Worm (Caenorhabditis elegans) whole organism, L3 larva: ENCODE data around the gene nas-29.
"Not testable (repeated sequence)": the region's sequence is repeated elsewhere in the genome, so short reads cannot be mapped to it uniquely, and the experiment has no call there.

Experiments used
- R02D3.7 ChIP-seq: fragments of 150-350 bp; optimal IDR thresholded peaks from 2 replicates; lab custom pipeline; 2014; ENCODE audit warnings: missing biosample characterization, missing genetic modification characterization
- ZK546.5 ChIP-seq: sonication (generic microtip); optimal IDR thresholded peaks from 2 replicates; lab custom pipeline; 2017; ENCODE audit warnings: missing biosample characterization, missing genetic modification characterization
- aly-2 ChIP-seq: fragments of 150-350 bp; optimal IDR thresholded peaks from 2 replicates; lab custom pipeline; 2014; ENCODE audit warnings: missing biosample characterization, missing genetic modification characterization
- ama-1 ChIP-seq: fragments of 150-350 bp; optimal IDR thresholded peaks from 2 replicates; lab custom pipeline; 2018
- ceh-16 ChIP-seq: sonication (generic microtip); optimal IDR thresholded peaks from 2 replicates; lab custom pipeline; 2017; ENCODE audit warnings: missing biosample characterization, missing genetic modification characterization
- ceh-28 ChIP-seq: fragments of 150-350 bp; optimal IDR thresholded peaks from 2 replicates; lab custom pipeline; 2014; ENCODE audit warnings: missing biosample characterization, missing genetic modification reagents, missing genetic modification characterization
- ceh-82 ChIP-seq: fragments of 150-350 bp; optimal IDR thresholded peaks from 2 replicates; lab custom pipeline; 2014; ENCODE audit warnings: missing biosample characterization, missing genetic modification characterization
- ceh-9 ChIP-seq: sonication (generic microtip); optimal IDR thresholded peaks from 2 replicates; lab custom pipeline; 2018; ENCODE audit warnings: missing biosample characterization, missing genetic modification characterization
- egl-27 ChIP-seq: sonication (generic microtip); optimal IDR thresholded peaks from 4 replicates; lab custom pipeline; 2017; ENCODE audit warnings: missing biosample characterization, missing genetic modification reagents, missing genetic modification characterization
- elt-1 ChIP-seq: fragments of 150-350 bp; optimal IDR thresholded peaks from 2 replicates; lab custom pipeline; 2014; ENCODE audit warnings: missing biosample characterization, missing genetic modification characterization
- elt-2 ChIP-seq: sonication (generic microtip); optimal IDR thresholded peaks from 2 replicates; lab custom pipeline; 2016; ENCODE audit warnings: missing genetic modification reagents, mild to moderate bottlenecking, missing genetic modification characterization, missing compliant biosample characterization
- elt-3 ChIP-seq, 3 experiments: fragments of 150-350 bp in 1 of 3; sonication (generic microtip) in 2 of 3; optimal IDR thresholded peaks; 2 replicates in 2 of 3; 4 replicates in 1 of 3; lab custom pipeline; 2014 to 2017; ENCODE audit warnings: missing biosample characterization in 3 of 3, missing genetic modification characterization in 3 of 3
- eor-1 ChIP-seq, 2 experiments: fragments of 150-350 bp; optimal IDR thresholded peaks; 2 replicates each; lab custom pipeline; 2014 to 2018; ENCODE audit warnings: missing biosample characterization in 2 of 2, missing genetic modification characterization in 2 of 2
- fkh-10 ChIP-seq: sonication (generic microtip); optimal IDR thresholded peaks from 2 replicates; lab custom pipeline; 2017; ENCODE audit warnings: missing biosample characterization, missing genetic modification reagents, missing genetic modification characterization
- fkh-2 ChIP-seq: fragments of 150-350 bp; optimal IDR thresholded peaks from 2 replicates; lab custom pipeline; 2014; ENCODE audit warnings: missing biosample characterization, missing genetic modification reagents, missing genetic modification characterization
- hmg-11 ChIP-seq: sonication (generic microtip); optimal IDR thresholded peaks from 2 replicates; lab custom pipeline; 2016; ENCODE audit warnings: missing genetic modification characterization, missing compliant biosample characterization
- jun-1 ChIP-seq: fragments of 150-350 bp; optimal IDR thresholded peaks from 2 replicates; lab custom pipeline; 2014; ENCODE audit warnings: missing biosample characterization, missing genetic modification reagents, missing genetic modification characterization
- lin-15B ChIP-seq: fragments of 150-350 bp; optimal IDR thresholded peaks from 2 replicates; lab custom pipeline; 2014; ENCODE audit warnings: missing biosample characterization, missing genetic modification characterization
- lin-39 ChIP-seq: fragments of 150-350 bp; optimal IDR thresholded peaks from 2 replicates; lab custom pipeline; 2018; ENCODE audit warnings: missing biosample characterization, missing genetic modification reagents, missing genetic modification characterization
- lsy-12 ChIP-seq: sonication (generic microtip); optimal IDR thresholded peaks from 2 replicates; lab custom pipeline; 2016; ENCODE audit warnings: mild to moderate bottlenecking, missing genetic modification characterization, missing compliant biosample characterization
- mml-1 ChIP-seq: fragments of 150-350 bp; sonication (generic microtip); optimal IDR thresholded peaks from 3 replicates; lab custom pipeline; 2014; ENCODE audit warnings: missing biosample characterization, missing genetic modification characterization
- nfya-1 ChIP-seq: sonication (generic microtip); optimal IDR thresholded peaks from 2 replicates; lab custom pipeline; 2017; ENCODE audit warnings: missing genetic modification characterization, mild to moderate bottlenecking, missing compliant biosample characterization, antibody characterized with exemption, moderate library complexity; ENCODE audit not compliant: insufficient read depth
- nhr-12 ChIP-seq: fragments of 150-350 bp; optimal IDR thresholded peaks from 2 replicates; lab custom pipeline; 2014; ENCODE audit warnings: missing biosample characterization, missing genetic modification characterization
- nhr-23 ChIP-seq: fragments of 150-350 bp; optimal IDR thresholded peaks from 2 replicates; lab custom pipeline; 2014; ENCODE audit warnings: missing biosample characterization, missing genetic modification reagents, missing genetic modification characterization
- nhr-237 ChIP-seq: fragments of 150-350 bp; optimal IDR thresholded peaks from 2 replicates; lab custom pipeline; 2014; ENCODE audit warnings: missing biosample characterization, missing genetic modification characterization
- nhr-25 ChIP-seq: sonication (generic microtip); optimal IDR thresholded peaks from 2 replicates; lab custom pipeline; 2017; ENCODE audit warnings: missing biosample characterization, missing genetic modification characterization
- nhr-28 ChIP-seq: fragments of 150-350 bp; optimal IDR thresholded peaks from 2 replicates; lab custom pipeline; 2014; ENCODE audit warnings: missing biosample characterization, missing genetic modification characterization
- nhr-43 ChIP-seq: sonication (generic microtip); optimal IDR thresholded peaks from 2 replicates; lab custom pipeline; 2016; ENCODE audit warnings: mild to moderate bottlenecking, missing genetic modification characterization, missing compliant biosample characterization; ENCODE audit not compliant: poor library complexity, severe bottlenecking
- nhr-67 ChIP-seq: fragments of 150-350 bp; optimal IDR thresholded peaks from 2 replicates; lab custom pipeline; 2014; ENCODE audit warnings: missing biosample characterization, missing genetic modification characterization
- nhr-76 ChIP-seq: fragments of 150-350 bp; sonication (generic microtip); optimal IDR thresholded peaks from 5 replicates; lab custom pipeline; 2014; ENCODE audit warnings: missing biosample characterization, missing genetic modification characterization
- nhr-77 ChIP-seq: fragments of 150-350 bp; optimal IDR thresholded peaks from 2 replicates; lab custom pipeline; 2014; ENCODE audit warnings: missing biosample characterization, missing genetic modification characterization
- pha-4 ChIP-seq: fragments of 150-350 bp; optimal IDR thresholded peaks from 2 replicates; lab custom pipeline; 2014; ENCODE audit warnings: missing biosample characterization, missing genetic modification reagents, missing genetic modification characterization
- pqm-1 ChIP-seq: fragments of 150-350 bp; optimal IDR thresholded peaks from 2 replicates; lab custom pipeline; 2017; ENCODE audit warnings: missing biosample characterization, missing genetic modification characterization, inconsistent platforms
- sea-2 ChIP-seq: fragments of 150-350 bp; sonication (generic microtip); optimal IDR thresholded peaks from 4 replicates; lab custom pipeline; 2014; ENCODE audit warnings: missing biosample characterization, missing genetic modification reagents, missing genetic modification characterization
- skn-1 ChIP-seq: fragments of 150-350 bp; optimal IDR thresholded peaks from 2 replicates; lab custom pipeline; 2014; ENCODE audit warnings: missing biosample characterization, missing genetic modification characterization
- snpc-4 ChIP-seq: fragments of 150-350 bp; optimal IDR thresholded peaks from 2 replicates; lab custom pipeline; 2014; ENCODE audit warnings: missing biosample characterization, missing genetic modification characterization
- tbx-2 ChIP-seq: sonication (generic microtip); optimal IDR thresholded peaks from 2 replicates; lab custom pipeline; 2016; ENCODE audit warnings: mild to moderate bottlenecking, missing genetic modification characterization, missing compliant biosample characterization
- unc-39 ChIP-seq: sonication (generic microtip); optimal IDR thresholded peaks from 4 replicates; lab custom pipeline; 2017; ENCODE audit warnings: missing biosample characterization, missing genetic modification characterization
- unc-62 ChIP-seq: fragments of 150-350 bp; sonication (generic microtip); optimal IDR thresholded peaks from 4 replicates; lab custom pipeline; 2014; ENCODE audit warnings: missing biosample characterization, missing genetic modification reagents, missing genetic modification characterization
- zag-1 ChIP-seq: fragments of 150-350 bp; optimal IDR thresholded peaks from 2 replicates; lab custom pipeline; 2014; ENCODE audit warnings: missing biosample characterization, missing genetic modification characterization
- ztf-11 ChIP-seq: fragments of 150-350 bp; optimal IDR thresholded peaks from 2 replicates; lab custom pipeline; 2014; ENCODE audit warnings: missing biosample characterization, missing genetic modification characterization
- ztf-4 ChIP-seq: fragments of 150-350 bp; optimal IDR thresholded peaks from 2 replicates; lab custom pipeline; 2014; ENCODE audit warnings: missing biosample characterization, missing genetic modification characterization

The nas-29 gene

ce11 chrII:5115235-5115634, 26.6 kb downstream of the nas-29 start, which contains the start of gene msp-74:
Gene msp-74, minus strand, starts transcription at chrII:5115335.
- TF ChIP-seq nhr-43, pha-4, zag-1 (tag; lab: Kevin White, UChicago): not testable (repeated sequence)

DNA sequence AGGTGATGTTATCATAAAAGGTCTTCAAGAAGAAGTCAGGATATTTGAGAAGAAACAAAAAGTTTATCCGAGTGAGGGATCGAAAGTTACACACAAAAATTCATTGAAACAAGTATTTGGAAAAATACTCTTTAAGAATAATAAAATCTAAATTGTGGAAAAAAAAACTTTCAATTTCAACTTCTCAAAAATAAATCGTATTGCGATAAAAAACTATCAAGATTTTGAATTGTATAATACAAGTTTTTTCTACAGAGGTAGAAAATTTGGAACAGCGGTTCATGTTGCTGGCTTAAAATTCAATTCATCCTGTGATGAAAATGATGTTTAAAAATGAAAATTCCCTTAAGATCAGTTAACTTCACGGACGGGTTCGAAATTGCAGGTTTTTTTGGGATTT, 29.8 kb downstream of the nas-29 start, which contains the start of gene F09C12.8:
Gene F09C12.8 (plus strand): TSS at position 301 of the 400 bp plus-strand sequence.
- TF ChIP-seq ceh-16 (tag; lab: Kevin White, UChicago) = no peak
- no peak for TF ChIP-seq nhr-28 (tag; lab: Kevin White, UChicago)
- TF ChIP-seq sea-2 (GFP tag; lab: Kevin White, UChicago) = no peak
- TF ChIP-seq ztf-11 = no peak
- TF ChIP-seq elt-1 (tag; lab: Kevin White, UChicago) = no peak
- TF ChIP-seq nhr-237 = no peak
- TF ChIP-seq ceh-9 (tag; lab: Kevin White, UChicago) = no peak
- TF ChIP-seq elt-2 = no peak
- TF ChIP-seq nhr-23 (tag; lab: Kevin White, UChicago) = no peak
- TF ChIP-seq snpc-4 (tag; lab: Kevin White, UChicago) = no peak

- TF ChIP-seq unc-62 (no peak), tbx-2 (tag; lab: Kevin White, UChicago) (no peak), nhr-28 (tag; lab: Kevin White, UChicago) (no peak), ztf-4 (tag; lab: Kevin White, UChicago) (no peak), fkh-2 (no peak), lin-15B (tag; lab: Kevin White, UChicago) (no peak), ceh-16 (tag; lab: Kevin White, UChicago) (no peak), zag-1 (tag; lab: Kevin White, UChicago) (no peak), pqm-1 (tag; lab: Kevin White, UChicago) (peak; percentile 38), nhr-43 (tag; lab: Kevin White, UChicago) (no peak), jun-1 (tag; lab: Kevin White, UChicago) (peak; percentile 36), pha-4 (tag; lab: Kevin White, UChicago) (peak; percentile 38), unc-39 (tag; lab: Kevin White, UChicago) (no peak), elt-2 (peak; percentile 80), ceh-28 (tag; lab: Kevin White, UChicago) (no peak), snpc-4 (tag; lab: Kevin White, UChicago) (no peak), nhr-25 (tag; lab: Kevin White, UChicago) (no peak), nhr-67 (tag; lab: Kevin White, UChicago) (no peak), nhr-12 (no peak)
These were observed 32.1 kb downstream of the nas-29 start, which contains the start of gene F09C12.2 for ce11 chrII:5109693-5110092. Gene F09C12.2, plus strand, starts transcription at chrII:5110012.

- TF ChIP-seq pha-4 (tag; lab: Kevin White, UChicago) = peak; percentile 78
- TF ChIP-seq nhr-67 (tag; lab: Kevin White, UChicago) = no peak
- TF ChIP-seq jun-1 (tag; lab: Kevin White, UChicago) = peak; percentile 11
- no peak for TF ChIP-seq nhr-12
- TF ChIP-seq zag-1 (tag; lab: Kevin White, UChicago) = peak; percentile 4
- no peak for TF ChIP-seq skn-1 (tag; lab: Kevin White, UChicago)
- TF ChIP-seq lsy-12 = peak; percentile 78
- no peak for TF ChIP-seq fkh-2
- TF ChIP-seq elt-3 (tag; optimal IDR thresholded peaks at IDR 0.05; lab: Kevin White, UChicago) = peak in 1 of 3 experiments; percentile 48
- peak; percentile 41 for TF ChIP-seq lin-39 (tag; lab: Kevin White, UChicago)
- peak; percentile 80 for TF ChIP-seq elt-2
- TF ChIP-seq ceh-28 (tag; lab: Kevin White, UChicago) = no peak
- no peak for TF ChIP-seq unc-39 (tag; lab: Kevin White, UChicago)
- peak; percentile 34 for TF ChIP-seq nhr-77 (tag; lab: Kevin White, UChicago)
- TF ChIP-seq nhr-28 (tag; lab: Kevin White, UChicago) = no peak
- TF ChIP-seq nhr-43 (tag; lab: Kevin White, UChicago) = peak; percentile 87
- no peak for TF ChIP-seq ceh-82 (tag; lab: Kevin White, UChicago)
- no peak for TF ChIP-seq mml-1 (tag; lab: Kevin White, UChicago)
- TF ChIP-seq nfya-1 (tag; lab: Kevin White, UChicago) = peak; percentile 78
- TF ChIP-seq lin-15B (tag; lab: Kevin White, UChicago) = peak; percentile 6
- peak; percentile 21 for TF ChIP-seq snpc-4 (tag; lab: Kevin White, UChicago)
- no peak for TF ChIP-seq nhr-237
- TF ChIP-seq ztf-11 = no peak
- no peak for TF ChIP-seq pqm-1 (tag; lab: Kevin White, UChicago)
- peak; percentile 67 for TF ChIP-seq egl-27 (tag; lab: Kevin White, UChicago)
- peak; percentile 69 for TF ChIP-seq nhr-23 (tag; lab: Kevin White, UChicago)
- no peak for TF ChIP-seq R02D3.7 (tag; lab: Kevin White, UChicago)
- peak; percentile 83 for TF ChIP-seq hmg-11 (tag; lab: Kevin White, UChicago)
- no peak for TF ChIP-seq nhr-76 (tag; lab: Kevin White, UChicago)
- no peak for TF ChIP-seq sea-2 (GFP tag; lab: Kevin White, UChicago)
- TF ChIP-seq aly-2 (tag; lab: Kevin White, UChicago) = peak; percentile 68
- no peak for TF ChIP-seq fkh-10 (GFP tag; lab: Kevin White, UChicago)
- no peak for TF ChIP-seq ceh-9 (tag; lab: Kevin White, UChicago)
- no peak for TF ChIP-seq nhr-25 (tag; lab: Kevin White, UChicago)
- peak; percentile 20 for TF ChIP-seq ama-1
- no peak for TF ChIP-seq eor-1 (tag; optimal IDR thresholded peaks at IDR 0.05; lab: Kevin White, UChicago)
- TF ChIP-seq ZK546.5 (tag; lab: Kevin White, UChicago) = no peak
- TF ChIP-seq ztf-4 (tag; lab: Kevin White, UChicago) = peak; percentile 19
- TF ChIP-seq tbx-2 (tag; lab: Kevin White, UChicago) = peak; percentile 75
These were observed 36.8 kb downstream of the nas-29 start for ce11 chrII:5105020-5105419.
